Comparison of ENCODE assay signal across 1 fruit fly cellular context in the genomic region with DNA sequence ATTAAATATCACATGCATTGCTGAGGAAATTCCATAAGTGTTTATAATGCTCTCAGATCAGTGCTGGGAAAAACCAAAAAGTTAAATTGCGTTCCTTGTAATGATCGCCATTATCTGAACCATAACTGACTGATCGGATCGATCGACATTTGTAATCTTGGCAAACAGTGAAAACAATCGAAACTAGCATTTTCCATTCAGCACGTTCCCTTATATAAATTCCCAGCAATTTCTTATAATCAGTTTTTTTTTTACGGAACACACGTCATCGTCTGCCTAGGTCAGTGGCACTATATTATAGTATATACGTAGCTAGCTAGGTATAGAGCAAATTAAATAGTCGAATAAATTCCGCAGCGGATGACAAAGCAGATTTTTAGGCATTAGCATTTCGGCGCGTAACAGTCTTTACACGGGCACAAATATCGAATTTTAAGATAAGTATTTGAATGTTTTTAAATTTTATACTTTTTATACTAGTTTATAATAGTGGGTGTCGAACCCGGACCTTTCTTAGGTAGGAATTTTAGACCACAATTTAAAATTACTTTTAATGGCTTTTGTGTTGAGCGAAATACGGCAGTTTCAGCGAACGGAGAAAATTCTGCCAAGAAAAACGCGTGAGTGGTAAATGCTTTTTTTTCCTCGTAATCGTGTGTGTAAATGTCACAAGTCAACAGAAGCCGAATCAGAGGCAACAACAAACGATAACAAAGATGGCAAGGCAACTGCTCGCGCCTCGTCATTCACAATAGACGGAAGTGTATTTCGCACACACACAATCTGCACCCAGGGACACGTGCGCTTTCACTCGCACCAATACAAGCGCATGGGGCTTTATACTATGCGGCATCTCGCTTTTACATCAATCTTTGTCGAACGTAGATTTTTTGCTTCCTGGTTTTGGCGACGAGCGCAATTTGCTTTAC.
A peak's percentile ranks its signal among the peaks of the same experiment; 100 is the strongest.
TF ChIP-seq lines count a peak whose summit lies in the region.

No protein-coding gene starts in this region.

TF ChIP-seq in whole organism, embryonic, 481 proteins besides CTCF, POLR2A, EP300 and RAD21 (continued from another document and continues in another):
- TF ChIP-seq en (GFP tag; optimal IDR thresholded peaks at IDR 0.05; lab: Kevin White, UChicago) (no peak), shn (GFP tag; optimal IDR thresholded peaks at IDR 0.05; lab: Kevin White, UChicago) (no peak), tap (tag; optimal IDR thresholded peaks at IDR 0.05; lab: Kevin White, UChicago) (no peak), CG31365 (tag; optimal IDR thresholded peaks at IDR 0.05; lab: Kevin White, UChicago) (no peak), Nf-YC (tag; optimal IDR thresholded peaks at IDR 0.05; lab: Kevin White, UChicago) (no peak), CG17802 (tag; optimal IDR thresholded peaks at IDR 0.05; lab: Kevin White, UChicago) (no peak), Mes4 (GFP tag; optimal IDR thresholded peaks at IDR 0.05; lab: Kevin White, UChicago) (no peak), CG7357 (GFP tag; IDR thresholded peaks at IDR 0.05; lab: Robert Waterston, UW) (no peak), ssp (GFP tag; IDR thresholded peaks at IDR 0.05; lab: Robert Waterston, UW) (no peak), Eip74EF (GFP tag; optimal IDR thresholded peaks at IDR 0.05; lab: Kevin White, UChicago) (peak in 1 of 2 experiments; percentile 66), Neu2 (GFP tag; optimal IDR thresholded peaks at IDR 0.05; lab: Kevin White, UChicago; ENCODE audit: borderline replicate concordance) (no peak), CG3065 (GFP tag; optimal IDR thresholded peaks at IDR 0.05; lab: Kevin White, UChicago) (no peak), HLH54F (GFP tag; optimal IDR thresholded peaks at IDR 0.05; lab: Kevin White, UChicago) (no peak), Atf3 (GFP tag; optimal IDR thresholded peaks at IDR 0.05; lab: Kevin White, UChicago) (no peak), tna (GFP tag; IDR thresholded peaks at IDR 0.05; lab: Robert Waterston, UW; ENCODE audit: partially characterized antibody) (no peak), CG17361 (GFP tag; IDR thresholded peaks at IDR 0.05; lab: Robert Waterston, UW) (no peak), Med (GFP tag; lab: Kevin White, UChicago) (peak; percentile 76), dmrt99B (tag; optimal IDR thresholded peaks at IDR 0.05; lab: Kevin White, UChicago) (no peak), CG9727 (GFP tag; optimal IDR thresholded peaks at IDR 0.05; lab: Kevin White, UChicago) (no peak), CG17829 (tag; optimal IDR thresholded peaks at IDR 0.05; lab: Kevin White, UChicago) (no peak), CG8765 (GFP tag; IDR thresholded peaks at IDR 0.05; lab: Robert Waterston, UW) (no peak), org-1 (GFP tag; optimal IDR thresholded peaks at IDR 0.05; lab: Kevin White, UChicago) (no peak), sr (GFP tag; IDR thresholded peaks at IDR 0.05; lab: Robert Waterston, UW) (no peak), CG14441 (GFP tag; IDR thresholded peaks at IDR 0.05; lab: Robert Waterston, UW) (no peak), sens-2 (GFP tag; IDR thresholded peaks at IDR 0.05; lab: Robert Waterston, UW) (no peak), luna (GFP tag; optimal IDR thresholded peaks at IDR 0.05; lab: Kevin White, UChicago) (no peak), pum (GFP tag; optimal IDR thresholded peaks at IDR 0.05; lab: Kevin White, UChicago) (no peak), hth (optimal IDR thresholded peaks at IDR 0.05; lab: Kevin White, UChicago) (no peak), dysf (GFP tag; IDR thresholded peaks at IDR 0.05; lab: Robert Waterston, UW) (no peak), CG31441 (GFP tag; IDR thresholded peaks at IDR 0.05; lab: Robert Waterston, UW) (no peak), fd64A (GFP tag; optimal IDR thresholded peaks at IDR 0.05; lab: Kevin White, UChicago) (no peak), CG6813 (GFP tag; optimal IDR thresholded peaks at IDR 0.05; lab: Kevin White, UChicago) (no peak), grau (tag; optimal IDR thresholded peaks at IDR 0.05; lab: Kevin White, UChicago) (no peak), Camta (GFP tag; optimal IDR thresholded peaks at IDR 0.05; lab: Kevin White, UChicago) (no peak), mld (GFP tag; IDR thresholded peaks at IDR 0.05; lab: Robert Waterston, UW; ENCODE audit: partially characterized antibody) (no peak), sug (tag; optimal IDR thresholded peaks at IDR 0.05; lab: Kevin White, UChicago) (peak; percentile 49), CG7839 (tag; optimal IDR thresholded peaks at IDR 0.05; lab: Kevin White, UChicago) (no peak), ab (GFP tag; optimal IDR thresholded peaks at IDR 0.05; lab: Kevin White, UChicago) (no peak), CG8359 (GFP tag; optimal IDR thresholded peaks at IDR 0.05; lab: Kevin White, UChicago; ENCODE audit: borderline replicate concordance) (no peak), CG34224 (GFP tag; IDR thresholded peaks at IDR 0.05; lab: Robert Waterston, UW; ENCODE audit: partially characterized antibody) (no peak), zen (tag; optimal IDR thresholded peaks at IDR 0.05; lab: Kevin White, UChicago) (no peak), rib (GFP tag; IDR thresholded peaks at IDR 0.05; lab: Robert Waterston, UW) (peak; percentile 74; the same call in 1 of the 2 replicates), CG7556 (GFP tag; optimal IDR thresholded peaks at IDR 0.05; lab: Kevin White, UChicago) (no peak), cad (GFP tag; optimal IDR thresholded peaks at IDR 0.05; lab: Kevin White, UChicago) (no peak), chn (GFP tag; optimal IDR thresholded peaks at IDR 0.05; lab: Kevin White, UChicago) (no peak), CG13296 (GFP tag; optimal IDR thresholded peaks at IDR 0.05; lab: Kevin White, UChicago) (peak; percentile 0), knrl (GFP tag; IDR thresholded peaks at IDR 0.05; lab: Robert Waterston, UW; ENCODE audit: partially characterized antibody) (no peak), bowl (GFP tag; IDR thresholded peaks at IDR 0.05; lab: Robert Waterston, UW) (no peak), gt (GFP tag; IDR thresholded peaks at IDR 0.05; lab: Robert Waterston, UW) (no peak), Oli (tag; optimal IDR thresholded peaks at IDR 0.05; lab: Kevin White, UChicago) (no peak), CG12391 (tag; optimal IDR thresholded peaks at IDR 0.05; lab: Kevin White, UChicago) (no peak), CG4360 (GFP tag; IDR thresholded peaks at IDR 0.05; lab: Robert Waterston, UW) (no peak), chif (GFP tag; optimal IDR thresholded peaks at IDR 0.05; lab: Kevin White, UChicago) (no peak), fu2 (GFP tag; optimal IDR thresholded peaks at IDR 0.05; lab: Kevin White, UChicago) (no peak), D19B (GFP tag; optimal IDR thresholded peaks at IDR 0.05; lab: Kevin White, UChicago) (no peak), nom (GFP tag; optimal IDR thresholded peaks at IDR 0.05; lab: Kevin White, UChicago) (peak; percentile 37), E2f2 (GFP tag; IDR thresholded peaks at IDR 0.05; lab: Robert Waterston, UW) (no peak), hkb (optimal IDR thresholded peaks at IDR 0.05; lab: Kevin White, UChicago) (no peak), hkb (GFP tag; IDR thresholded peaks at IDR 0.05; lab: Robert Waterston, UW) (no peak), dpn (GFP tag; optimal IDR thresholded peaks at IDR 0.05; lab: Kevin White, UChicago) (no peak), lilli (GFP tag; optimal IDR thresholded peaks at IDR 0.05; lab: Kevin White, UChicago) (no peak), CG2712 (tag; optimal IDR thresholded peaks at IDR 0.05; lab: Kevin White, UChicago) (peak; percentile 70), CG17385 (GFP tag; optimal IDR thresholded peaks at IDR 0.05; lab: Kevin White, UChicago) (no peak), dmrt11E (tag; optimal IDR thresholded peaks at IDR 0.05; lab: Kevin White, UChicago) (no peak), CG32532 (GFP tag; IDR thresholded peaks at IDR 0.05; lab: Robert Waterston, UW) (peak; percentile 33; the same call in 1 of the 2 replicates), Awh (GFP tag; IDR thresholded peaks at IDR 0.05; lab: Robert Waterston, UW) (no peak), HLHmδ (GFP tag; optimal IDR thresholded peaks at IDR 0.05; lab: Kevin White, UChicago) (no peak), tll (GFP tag; optimal IDR thresholded peaks at IDR 0.05; lab: Kevin White, UChicago) (no peak), mirr (GFP tag; optimal IDR thresholded peaks at IDR 0.05; lab: Kevin White, UChicago) (peak; percentile 48), kah (GFP tag; optimal IDR thresholded peaks at IDR 0.05; lab: Kevin White, UChicago) (no peak), CG2120 (GFP tag; optimal IDR thresholded peaks at IDR 0.05; lab: Kevin White, UChicago) (no peak), PHDP (tag; optimal IDR thresholded peaks at IDR 0.05; lab: Kevin White, UChicago) (no peak), esg (GFP tag; conservative IDR thresholded peaks at IDR 0.05; lab: Robert Waterston, UW) (no peak), onecut (GFP tag; IDR thresholded peaks at IDR 0.05; lab: Robert Waterston, UW) (no peak), CG13894 (tag; optimal IDR thresholded peaks at IDR 0.05; lab: Kevin White, UChicago) (peak; percentile 28), gem (tag; optimal IDR thresholded peaks at IDR 0.05; lab: Kevin White, UChicago) (no peak), ac (GFP tag; optimal IDR thresholded peaks at IDR 0.05; lab: Kevin White, UChicago) (no peak), ranshi (GFP tag; IDR thresholded peaks at IDR 0.05; lab: Robert Waterston, UW) (no peak), Hey (tag; optimal IDR thresholded peaks at IDR 0.05; lab: Kevin White, UChicago) (peak; percentile 27), ash1 (GFP tag; optimal IDR thresholded peaks at IDR 0.05; lab: Kevin White, UChicago) (no peak), ham (GFP tag; IDR thresholded peaks at IDR 0.05; lab: Robert Waterston, UW) (no peak), amos (GFP tag; IDR thresholded peaks at IDR 0.05; lab: Robert Waterston, UW; ENCODE audit: partially characterized antibody) (no peak), crc (GFP tag; optimal IDR thresholded peaks at IDR 0.05; lab: Kevin White, UChicago) (no peak), CG14860 (GFP tag; IDR thresholded peaks at IDR 0.05; lab: Robert Waterston, UW; ENCODE audit: partially characterized antibody) (no peak), slp2 (GFP tag; optimal IDR thresholded peaks at IDR 0.05; lab: Kevin White, UChicago) (no peak), fru (optimal IDR thresholded peaks at IDR 0.05; lab: Kevin White, UChicago) (no peak), CrebB (tag; optimal IDR thresholded peaks at IDR 0.05; lab: Kevin White, UChicago) (no peak), CG14050 (GFP tag; IDR thresholded peaks at IDR 0.05; lab: Robert Waterston, UW) (no peak), CG2129 (GFP tag; IDR thresholded peaks at IDR 0.05; lab: Robert Waterston, UW; ENCODE audit: partially characterized antibody) (no peak), MTF-1 (GFP tag; optimal IDR thresholded peaks at IDR 0.05; lab: Kevin White, UChicago; ENCODE audit: borderline replicate concordance) (no peak), CG18599 (GFP tag; optimal IDR thresholded peaks at IDR 0.05; lab: Kevin White, UChicago) (no peak), zfh1 (GFP tag; IDR thresholded peaks at IDR 0.05; lab: Robert Waterston, UW) (no peak), vvl (GFP tag; IDR thresholded peaks at IDR 0.05; lab: Robert Waterston, UW) (0 out of 2 replicates have a peak, but pooled peaks have one; percentile 20), B-H2 (GFP tag; optimal IDR thresholded peaks at IDR 0.05; lab: Kevin White, UChicago) (peak; percentile 46), Rx (GFP tag; IDR thresholded peaks at IDR 0.05; lab: Robert Waterston, UW) (no peak), jigr1 (GFP tag; IDR thresholded peaks at IDR 0.05; lab: Robert Waterston, UW) (no peak), CG12071 (GFP tag; optimal IDR thresholded peaks at IDR 0.05; lab: Kevin White, UChicago) (no peak), lmd (GFP tag; IDR thresholded peaks at IDR 0.05; lab: Robert Waterston, UW) (no peak), CG10543 (GFP tag; optimal IDR thresholded peaks at IDR 0.05; lab: Kevin White, UChicago) (peak; percentile 53), peb (GFP tag; IDR thresholded peaks at IDR 0.05; lab: Robert Waterston, UW) (no peak), tx (GFP tag; optimal IDR thresholded peaks at IDR 0.05; lab: Kevin White, UChicago) (no peak), CG42726 (GFP tag; IDR thresholded peaks at IDR 0.05; lab: Robert Waterston, UW; ENCODE audit: partially characterized antibody) (no peak), cato (GFP tag; optimal IDR thresholded peaks at IDR 0.05; lab: Kevin White, UChicago; ENCODE audit: borderline replicate concordance) (no peak), toy (GFP tag; IDR thresholded peaks at IDR 0.05; lab: Robert Waterston, UW) (no peak), vfl (GFP tag; optimal IDR thresholded peaks at IDR 0.05; lab: Kevin White, UChicago) (no peak), CG15011 (GFP tag; optimal IDR thresholded peaks at IDR 0.05; lab: Kevin White, UChicago) (no peak), Mrtf (GFP tag; IDR thresholded peaks at IDR 0.05; lab: Robert Waterston, UW) (no peak), jumu (GFP tag; optimal IDR thresholded peaks at IDR 0.05; lab: Kevin White, UChicago) (no peak), CG15269 (tag; optimal IDR thresholded peaks at IDR 0.05; lab: Kevin White, UChicago) (no peak), CG8924 (tag; optimal IDR thresholded peaks at IDR 0.05; lab: Kevin White, UChicago) (no peak), tio (GFP tag; optimal IDR thresholded peaks at IDR 0.05; lab: Kevin White, UChicago) (no peak), chinmo (GFP tag; IDR thresholded peaks at IDR 0.05; lab: Robert Waterston, UW; ENCODE audit: partially characterized antibody) (0 out of 4 replicates have a peak, but pooled peaks have one; percentile 54), Ets65A (GFP tag; lab: Kevin White, UChicago) (no peak), CG30431 (GFP tag; optimal IDR thresholded peaks at IDR 0.05; lab: Kevin White, UChicago) (no peak), corto (GFP tag; optimal IDR thresholded peaks at IDR 0.05; lab: Kevin White, UChicago) (no peak), CG43689 (GFP tag; IDR thresholded peaks at IDR 0.05; lab: Robert Waterston, UW) (no peak), Optix (GFP tag; IDR thresholded peaks at IDR 0.05; lab: Robert Waterston, UW) (no peak), Hr51 (GFP tag; optimal IDR thresholded peaks at IDR 0.05; lab: Kevin White, UChicago) (no peak), caup (GFP tag; optimal IDR thresholded peaks at IDR 0.05; lab: Kevin White, UChicago; ENCODE audit: severe bottlenecking) (peak; percentile 7), Ets97D (GFP tag; optimal IDR thresholded peaks at IDR 0.05; lab: Kevin White, UChicago) (no peak), Dp (GFP tag; optimal IDR thresholded peaks at IDR 0.05; lab: Kevin White, UChicago) (no peak), CG16813 (GFP tag; IDR thresholded peaks at IDR 0.05; lab: Robert Waterston, UW; ENCODE audit: partially characterized antibody) (no peak), HLH3B (GFP tag; IDR thresholded peaks at IDR 0.05; lab: Robert Waterston, UW) (no peak), tup (GFP tag; optimal IDR thresholded peaks at IDR 0.05; lab: Kevin White, UChicago) (no peak), exex (tag; optimal IDR thresholded peaks at IDR 0.05; lab: Kevin White, UChicago) (peak; percentile 31)
